Worm (Caenorhabditis elegans): Measurements from ENCODE around the gene tab-1.

DNA sequence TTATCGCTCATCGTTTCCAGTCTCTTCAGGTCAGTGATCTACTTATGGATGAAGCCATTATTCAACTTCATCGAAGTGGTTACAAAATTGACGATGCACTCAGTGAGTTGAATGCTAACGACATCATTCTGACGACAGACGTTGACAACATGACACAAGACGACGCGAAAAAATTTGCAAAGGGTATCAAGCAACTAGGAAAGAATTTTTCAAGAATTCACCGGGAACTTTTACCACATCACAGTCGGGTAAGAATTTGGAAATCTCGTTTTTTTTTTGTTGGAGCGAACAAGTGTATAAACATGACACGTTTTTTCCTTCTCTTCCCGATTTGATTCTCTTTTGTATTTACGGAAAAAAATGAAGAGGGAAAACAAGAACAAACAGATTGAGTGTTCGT, 37.5 kb downstream of the tab-1 start:
- no peak for TF ChIP-seq W03F9.2 (tag; optimal IDR thresholded peaks at IDR 0.05)
- no peak for TF ChIP-seq him-1 (tag; optimal IDR thresholded peaks at IDR 0.05)
